Worm (Caenorhabditis elegans): ENCODE measurements around the gene R04A9.7.

Gene R04A9.7

ce11 chrX:357792-358191 is 36.9 kb downstream of the R04A9.7 start, which contains the start of gene C04E7.1:
TSS of gene C04E7.1 (plus strand) at chrX:358092.
- TF ChIP-seq sem-2 (GFP tag; optimal IDR thresholded peaks at IDR 0.05) (no peak), flh-1 (GFP tag; optimal IDR thresholded peaks at IDR 0.05) (no peak), unc-120 (tag; optimal IDR thresholded peaks at IDR 0.05; ENCODE audit: poor library complexity, severe bottlenecking) (no peak), mab-5 (tag; optimal IDR thresholded peaks at IDR 0.05) (no peak), M03D4.4 (tag; optimal IDR thresholded peaks at IDR 0.05) (no peak), ham-2 (GFP tag; optimal IDR thresholded peaks at IDR 0.05) (no peak), pha-4 (tag; optimal IDR thresholded peaks at IDR 0.05) (no peak), drap-1 (GFP tag; optimal IDR thresholded peaks at IDR 0.05) (no peak), snpc-4 (tag; optimal IDR thresholded peaks at IDR 0.05) (no peak), hlh-1 (tag; optimal IDR thresholded peaks at IDR 0.05) (no peak), unc-39 (tag; optimal IDR thresholded peaks at IDR 0.05) (no peak), nhr-12 (tag; optimal IDR thresholded peaks at IDR 0.05) (no peak), tbx-8 (GFP tag; optimal IDR thresholded peaks at IDR 0.05) (no peak), nhr-237 (tag; optimal IDR thresholded peaks at IDR 0.05) (no peak), unc-62 (GFP tag; optimal IDR thresholded peaks at IDR 0.05) (no peak), blmp-1 (tag; optimal IDR thresholded peaks at IDR 0.05) (no peak), zip-8 (tag; optimal IDR thresholded peaks at IDR 0.05) (no peak), sptf-1 (tag; optimal IDR thresholded peaks at IDR 0.05) (no peak), lsy-2 (tag; optimal IDR thresholded peaks at IDR 0.05) (no peak)

- TF ChIP-seq mls-2 (tag; optimal IDR thresholded peaks at IDR 0.05) = peak; percentile 92
- TF ChIP-seq nhr-28 (tag; optimal IDR thresholded peaks at IDR 0.05) = peak; percentile 62
- peak; percentile 68 for TF ChIP-seq ceh-39 (tag; optimal IDR thresholded peaks at IDR 0.05)
- TF ChIP-seq unc-120 (tag; optimal IDR thresholded peaks at IDR 0.05; ENCODE audit: poor library complexity, severe bottlenecking) = peak; percentile 97
- TF ChIP-seq ceh-83 (GFP tag; optimal IDR thresholded peaks at IDR 0.05) = peak; percentile 89
- peak; percentile 51 for TF ChIP-seq lsy-2 (tag; optimal IDR thresholded peaks at IDR 0.05)
- TF ChIP-seq blmp-1 (tag; optimal IDR thresholded peaks at IDR 0.05) = no peak
- peak; percentile 88 for TF ChIP-seq lin-32 (GFP tag; optimal IDR thresholded peaks at IDR 0.05)
- peak; percentile 71 for TF ChIP-seq mab-5 (tag; optimal IDR thresholded peaks at IDR 0.05)
- TF ChIP-seq unc-39 (tag; optimal IDR thresholded peaks at IDR 0.05) = no peak
- TF ChIP-seq nhr-237 (tag; optimal IDR thresholded peaks at IDR 0.05) = peak; percentile 92
- TF ChIP-seq sem-2 (GFP tag; optimal IDR thresholded peaks at IDR 0.05) = peak; percentile 66
- TF ChIP-seq snpc-4 (tag; optimal IDR thresholded peaks at IDR 0.05) = no peak
- no peak for TF ChIP-seq ztf-11 (tag; optimal IDR thresholded peaks at IDR 0.05)
- TF ChIP-seq M03D4.4 (tag; optimal IDR thresholded peaks at IDR 0.05) = peak; percentile 88
- TF ChIP-seq cnd-1 (tag; optimal IDR thresholded peaks at IDR 0.05) = peak; percentile 82
- no peak for TF ChIP-seq nhr-76 (tag; optimal IDR thresholded peaks at IDR 0.05)
- peak; percentile 50 for TF ChIP-seq flh-1 (GFP tag; optimal IDR thresholded peaks at IDR 0.05)
- TF ChIP-seq lin-13 (tag; optimal IDR thresholded peaks at IDR 0.05) = peak; percentile 56
- TF ChIP-seq nhr-2 (tag; optimal IDR thresholded peaks at IDR 0.05) = no peak
- peak; percentile 66 for TF ChIP-seq ces-1 (GFP tag; optimal IDR thresholded peaks at IDR 0.05)
- no peak for TF ChIP-seq elt-3 (tag; optimal IDR thresholded peaks at IDR 0.05)
- peak; percentile 88 for TF ChIP-seq drap-1 (GFP tag; optimal IDR thresholded peaks at IDR 0.05)
- peak; percentile 71 for TF ChIP-seq ham-2 (GFP tag; optimal IDR thresholded peaks at IDR 0.05)
- TF ChIP-seq nhr-12 (tag; optimal IDR thresholded peaks at IDR 0.05) = no peak
- TF ChIP-seq pha-4 (tag; optimal IDR thresholded peaks at IDR 0.05) = peak; percentile 53
- TF ChIP-seq tbx-8 (GFP tag; optimal IDR thresholded peaks at IDR 0.05) = peak; percentile 74
- peak; percentile 86 for TF ChIP-seq ceh-43 (GFP tag; optimal IDR thresholded peaks at IDR 0.05)
- peak; percentile 77 for TF ChIP-seq mep-1 (tag; optimal IDR thresholded peaks at IDR 0.05)
- peak; percentile 6 for TF ChIP-seq unc-62 (GFP tag; optimal IDR thresholded peaks at IDR 0.05)
- TF ChIP-seq sptf-1 (tag; optimal IDR thresholded peaks at IDR 0.05) = peak; percentile 96
- peak; percentile 80 for TF ChIP-seq bed-3 (GFP tag; optimal IDR thresholded peaks at IDR 0.05)
- peak; percentile 13 for TF ChIP-seq elt-1 (tag; optimal IDR thresholded peaks at IDR 0.05; ENCODE audit: borderline replicate concordance, insufficient read depth)
- no peak for TF ChIP-seq zip-8 (tag; optimal IDR thresholded peaks at IDR 0.05)
- peak; percentile 51 for TF ChIP-seq hlh-1 (tag; optimal IDR thresholded peaks at IDR 0.05)
Measured at ce11 chrX:353134-353669, 41.5 kb downstream of the R04A9.7 start, which contains the start of gene sor-3. TSS of gene sor-3 (plus strand) at chrX:353619.

- peak; percentile 8 for TF ChIP-seq sptf-1 (tag; optimal IDR thresholded peaks at IDR 0.05)
Measured at ce11 chrX:351398-351797, 43.3 kb downstream of the R04A9.7 start.

Data from whole organism, mixed stage, embryonic.